Worm (Caenorhabditis elegans): Measurements from ENCODE around the gene ZC477.3.

ZC477.3 gene

DNA sequence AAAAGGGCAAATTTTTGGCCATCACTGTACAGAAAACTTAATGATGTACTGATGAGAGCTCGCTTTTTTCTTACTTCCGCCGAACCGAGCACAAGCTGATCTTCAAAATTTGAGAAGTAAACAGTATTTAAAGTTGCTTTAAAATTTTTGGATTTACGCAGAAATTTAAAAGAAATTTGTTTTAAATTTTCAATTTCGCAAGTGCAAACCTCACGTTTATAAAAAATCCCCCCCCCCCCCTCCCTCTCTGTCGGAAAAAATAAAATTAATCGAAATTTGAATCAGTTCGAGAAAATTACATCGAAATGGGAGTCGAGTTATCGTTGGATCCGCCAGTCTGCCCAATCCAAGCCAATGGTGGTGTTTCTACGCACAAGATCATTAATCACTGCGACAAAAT is 50.1 kb downstream of the ZC477.3 start, which contains the start of gene C34D4.3:
Gene C34D4.3 (plus strand): TSS at position 301 of the 400 bp plus-strand sequence.
- TF ChIP-seq ham-2 (GFP tag; optimal IDR thresholded peaks at IDR 0.05): no peak
- TF ChIP-seq ceh-39 (tag; optimal IDR thresholded peaks at IDR 0.05): no peak
- TF ChIP-seq cnd-1 (tag; optimal IDR thresholded peaks at IDR 0.05): no peak
- TF ChIP-seq mab-5 (tag; optimal IDR thresholded peaks at IDR 0.05): no peak
- no peak for TF ChIP-seq elt-1 (tag; optimal IDR thresholded peaks at IDR 0.05; ENCODE audit: borderline replicate concordance, insufficient read depth)
- TF ChIP-seq drap-1 (GFP tag; optimal IDR thresholded peaks at IDR 0.05): no peak
- TF ChIP-seq elt-3 (tag; optimal IDR thresholded peaks at IDR 0.05): no peak
- no peak for TF ChIP-seq nhr-76 (tag; optimal IDR thresholded peaks at IDR 0.05)
- no peak for TF ChIP-seq lin-13 (tag; optimal IDR thresholded peaks at IDR 0.05)

ce11 chrIV:7154356-7154755 is 51.1 kb downstream of the ZC477.3 start, which contains the start of gene C34D4.2:
TSS of gene C34D4.2 (plus strand) at chrIV:7154656.
- peak; percentile 32 for TF ChIP-seq elt-1 (tag; optimal IDR thresholded peaks at IDR 0.05; ENCODE audit: borderline replicate concordance, insufficient read depth)
- no peak for TF ChIP-seq lin-13 (tag; optimal IDR thresholded peaks at IDR 0.05)

All from whole organism, mixed stage, embryonic.